Fruit fly (Drosophila melanogaster) whole organism: ENCODE data around the gene Sec16.

Source experiments
- CG8478 ChIP-seq: fragments of >200 bp; optimal IDR thresholded peaks from 2 replicates; lab custom pipeline; 2018; ENCODE audit warnings: inconsistent platforms
- EcR ChIP-seq, 2 experiments: fragments of >200 bp; optimal IDR thresholded peaks; 2 replicates each; lab custom pipeline; 2017; ENCODE audit warnings: missing biosample characterization in 2 of 2, missing genetic modification characterization in 2 of 2, missing genetic modification reagents in 2 of 2
- pan ChIP-seq: fragments of >200 bp; optimal IDR thresholded peaks from 2 replicates; lab custom pipeline; 2017

DNA sequence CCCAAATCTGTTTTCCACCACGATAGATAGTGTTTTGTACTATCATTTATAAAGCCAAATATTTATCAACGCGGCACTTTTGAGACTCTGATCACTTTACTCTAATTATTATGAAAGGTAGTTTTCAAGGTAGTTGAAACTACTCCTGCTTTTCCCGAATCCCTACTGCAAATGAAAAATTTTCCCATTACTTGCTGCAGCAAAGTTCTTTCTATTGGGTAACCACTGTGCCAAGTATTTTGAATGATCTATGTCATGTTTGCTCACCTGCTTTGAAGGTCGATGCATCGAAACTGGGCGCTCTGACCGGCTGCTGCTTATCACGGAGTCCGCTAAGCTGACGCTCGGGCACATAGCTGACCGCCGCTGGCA lies 14.6 kb upstream of the Sec16 start:
- TF ChIP-seq pan (lab: Kevin White, UChicago) (no peak), CG8478 (lab: Kevin White, UChicago) (no peak), EcR (GFP tag; optimal IDR thresholded peaks at IDR 0.05; lab: Kevin White, UChicago) (no peak)
